Fruit fly (Drosophila melanogaster): Measurements from ENCODE around the gene CG31268.

dm6 chr3R:17066828-17067430 lies 35.3 kb downstream of the CG31268 start:
- no peak for TF ChIP-seq sage (GFP tag; optimal IDR thresholded peaks at IDR 0.05)
- TF ChIP-seq Hnf4 (GFP tag; optimal IDR thresholded peaks at IDR 0.05) = no peak
- TF ChIP-seq psq (GFP tag; optimal IDR thresholded peaks at IDR 0.05) = no peak
- no peak for TF ChIP-seq fru (GFP tag; optimal IDR thresholded peaks at IDR 0.05)
- TF ChIP-seq brk (GFP tag; optimal IDR thresholded peaks at IDR 0.05) = no peak

Data from whole organism, wandering third instar larva.